Fruit fly (Drosophila melanogaster): ENCODE measurements around the gene kek5.

kek5 gene

dm6 chrX:19369865-19370264 is 16.9 kb downstream of the kek5 start:
- TF ChIP-seq fd96Cb (tag; optimal IDR thresholded peaks at IDR 0.05), result peak; percentile 21
- TF ChIP-seq CG2120 (GFP tag; optimal IDR thresholded peaks at IDR 0.05), result no peak
- peak; percentile 24 for TF ChIP-seq CG9727 (GFP tag; optimal IDR thresholded peaks at IDR 0.05)
- TF ChIP-seq CG17361 (GFP tag; IDR thresholded peaks at IDR 0.05), result 0 out of 3 replicates have a peak, but pooled peaks have one; percentile 32
- peak; percentile 43 for TF ChIP-seq dmrt11E (tag; optimal IDR thresholded peaks at IDR 0.05)
- TF ChIP-seq Med (GFP tag), result peak; percentile 28
- no peak for TF ChIP-seq D (optimal IDR thresholded peaks at IDR 0.05)
- TF ChIP-seq D (GFP tag; optimal IDR thresholded peaks at IDR 0.05), result peak; percentile 6
- TF ChIP-seq zfh2 (GFP tag; optimal IDR thresholded peaks at IDR 0.05), result no peak
- TF ChIP-seq Lpt (GFP tag; optimal IDR thresholded peaks at IDR 0.05), result no peak
- peak; percentile 36 for TF ChIP-seq CG14710 (tag; optimal IDR thresholded peaks at IDR 0.05)
- peak; percentile 31 for TF ChIP-seq Sox102F (GFP tag; optimal IDR thresholded peaks at IDR 0.05)
- TF ChIP-seq CG7556 (GFP tag; optimal IDR thresholded peaks at IDR 0.05), result peak; percentile 13
- TF ChIP-seq nmo (GFP tag; optimal IDR thresholded peaks at IDR 0.05), result peak; percentile 14
- TF ChIP-seq CG5180 (GFP tag; optimal IDR thresholded peaks at IDR 0.05), result no peak
- 0 out of 2 replicates have a peak, but pooled peaks have one; percentile 32 for TF ChIP-seq CG31441 (GFP tag; IDR thresholded peaks at IDR 0.05)
- TF ChIP-seq stc (GFP tag; IDR thresholded peaks at IDR 0.05), result no peak
- TF ChIP-seq gce (GFP tag; IDR thresholded peaks at IDR 0.05), result no peak
- TF ChIP-seq CG8388 (GFP tag; optimal IDR thresholded peaks at IDR 0.05), result peak; percentile 16
- TF ChIP-seq CG11504 (tag; optimal IDR thresholded peaks at IDR 0.05), result peak; percentile 23
- TF ChIP-seq kni (GFP tag; optimal IDR thresholded peaks at IDR 0.05), result no peak
- peak; percentile 44 for TF ChIP-seq CG18262 (tag; optimal IDR thresholded peaks at IDR 0.05)
- TF ChIP-seq CG1602 (GFP tag; optimal IDR thresholded peaks at IDR 0.05), result peak; percentile 1
- peak; percentile 20 for TF ChIP-seq CG10267 (tag; optimal IDR thresholded peaks at IDR 0.05)
- TF ChIP-seq CG10979 (tag; optimal IDR thresholded peaks at IDR 0.05), result peak; percentile 52
- peak; percentile 24 for TF ChIP-seq dmrt99B (tag; optimal IDR thresholded peaks at IDR 0.05)
- TF ChIP-seq phol (tag; optimal IDR thresholded peaks at IDR 0.05), result peak; percentile 45
- no peak for TF ChIP-seq CG32772 (GFP tag; IDR thresholded peaks at IDR 0.05)
- TF ChIP-seq bsh (GFP tag; optimal IDR thresholded peaks at IDR 0.05), result peak in 1 of 2 experiments; percentile 38
- peak; percentile 19 for TF ChIP-seq CG2678 (tag; optimal IDR thresholded peaks at IDR 0.05)
- TF ChIP-seq Hr78 (GFP tag; optimal IDR thresholded peaks at IDR 0.05), result no peak
- peak; percentile 28 for TF ChIP-seq CG7839 (tag; optimal IDR thresholded peaks at IDR 0.05)
- TF ChIP-seq Sry-β (GFP tag; optimal IDR thresholded peaks at IDR 0.05), result no peak
- no peak for TF ChIP-seq CG4424 (GFP tag; optimal IDR thresholded peaks at IDR 0.05)
- peak; percentile 19 for TF ChIP-seq tio (GFP tag; optimal IDR thresholded peaks at IDR 0.05)
- TF ChIP-seq CG2889 (GFP tag; IDR thresholded peaks at IDR 0.05), result no peak
- no peak for TF ChIP-seq sens-2 (GFP tag; IDR thresholded peaks at IDR 0.05)
- 0 out of 2 replicates have a peak, but pooled peaks have one; percentile 13 for TF ChIP-seq Xrp1 (GFP tag; IDR thresholded peaks at IDR 0.05)
- TF ChIP-seq CG10209 (GFP tag; optimal IDR thresholded peaks at IDR 0.05), result peak; percentile 1
- peak; percentile 18 for TF ChIP-seq D19A (tag; optimal IDR thresholded peaks at IDR 0.05)
- peak; percentile 47 for TF ChIP-seq CG2712 (tag; optimal IDR thresholded peaks at IDR 0.05)
- no peak for TF ChIP-seq pros (GFP tag; optimal IDR thresholded peaks at IDR 0.05)
- peak; percentile 25 for TF ChIP-seq Blimp-1 (GFP tag; optimal IDR thresholded peaks at IDR 0.05)
- TF ChIP-seq CG12391 (tag; optimal IDR thresholded peaks at IDR 0.05), result peak; percentile 38
- no peak for TF ChIP-seq CG10565 (GFP tag; optimal IDR thresholded peaks at IDR 0.05)
- peak; percentile 2 for TF ChIP-seq CoRest (tag; optimal IDR thresholded peaks at IDR 0.05)
- TF ChIP-seq Oli (tag; optimal IDR thresholded peaks at IDR 0.05), result peak; percentile 25
- TF ChIP-seq lola (GFP tag; optimal IDR thresholded peaks at IDR 0.05), result peak in 1 of 3 experiments; percentile 40
- peak; percentile 7 for TF ChIP-seq Xbp1 (GFP tag; optimal IDR thresholded peaks at IDR 0.05)

Measured in whole organism, embryonic.